Fruit fly (Drosophila melanogaster): ENCODE results near the gene crn.

The crn gene

dm6 chrX:2274704-2275199, 25.0 kb upstream of the crn start, which contains the start of gene Grp170 (continued):
- peak; percentile 34 for TF ChIP-seq nmo (GFP tag; optimal IDR thresholded peaks at IDR 0.05)
- no peak for TF ChIP-seq NC2β (GFP tag; optimal IDR thresholded peaks at IDR 0.05)
- no peak for TF ChIP-seq cwo (GFP tag; optimal IDR thresholded peaks at IDR 0.05)
- TF ChIP-seq CG30431 (GFP tag; optimal IDR thresholded peaks at IDR 0.05): no peak
- no peak for TF ChIP-seq Blimp-1 (GFP tag; optimal IDR thresholded peaks at IDR 0.05)
- TF ChIP-seq psq (GFP tag; optimal IDR thresholded peaks at IDR 0.05): no peak
- TF ChIP-seq grau (tag; optimal IDR thresholded peaks at IDR 0.05): peak; percentile 8
- TF ChIP-seq CG8388 (GFP tag; optimal IDR thresholded peaks at IDR 0.05): no peak
- no peak for TF ChIP-seq Dbx (GFP tag; IDR thresholded peaks at IDR 0.05)
- TF ChIP-seq CG7963 (GFP tag; IDR thresholded peaks at IDR 0.05; ENCODE audit: partially characterized antibody): peak; percentile 85
- no peak for TF ChIP-seq CG8765 (GFP tag; IDR thresholded peaks at IDR 0.05)
- TF ChIP-seq CG2116 (GFP tag; optimal IDR thresholded peaks at IDR 0.05): peak; percentile 91
- TF ChIP-seq Sox100B (GFP tag; optimal IDR thresholded peaks at IDR 0.05): no peak
- no peak for TF ChIP-seq D19B (GFP tag; optimal IDR thresholded peaks at IDR 0.05)
- TF ChIP-seq CG9817 (tag; optimal IDR thresholded peaks at IDR 0.05): no peak
- peak; percentile 39 for TF ChIP-seq caup (GFP tag; optimal IDR thresholded peaks at IDR 0.05; ENCODE audit: severe bottlenecking)
- TF ChIP-seq hbn (GFP tag; IDR thresholded peaks at IDR 0.05; ENCODE audit: partially characterized antibody): peak; percentile 84
- peak; percentile 34 for TF ChIP-seq Fer1 (GFP tag; optimal IDR thresholded peaks at IDR 0.05)
- TF ChIP-seq CG14050 (GFP tag; IDR thresholded peaks at IDR 0.05): no peak
- no peak for TF ChIP-seq fd102C (GFP tag; optimal IDR thresholded peaks at IDR 0.05)
- no peak for TF ChIP-seq Awh (GFP tag; IDR thresholded peaks at IDR 0.05)
- peak; percentile 98 for TF ChIP-seq E2f2 (GFP tag; IDR thresholded peaks at IDR 0.05)
- TF ChIP-seq CG2875 (GFP tag; optimal IDR thresholded peaks at IDR 0.05): no peak
- no peak for TF ChIP-seq Lpt (GFP tag; optimal IDR thresholded peaks at IDR 0.05)
- no peak for TF ChIP-seq Hr39 (optimal IDR thresholded peaks at IDR 0.05)
- TF ChIP-seq tna (GFP tag; IDR thresholded peaks at IDR 0.05; ENCODE audit: partially characterized antibody): peak; percentile 86
- TF ChIP-seq Mes4 (GFP tag; optimal IDR thresholded peaks at IDR 0.05): no peak
- TF ChIP-seq CG2120 (GFP tag; optimal IDR thresholded peaks at IDR 0.05): no peak
- TF ChIP-seq pb (GFP tag; optimal IDR thresholded peaks at IDR 0.05): no peak
- no peak for TF ChIP-seq CG33213 (GFP tag; optimal IDR thresholded peaks at IDR 0.05)
- TF ChIP-seq bowl (GFP tag; IDR thresholded peaks at IDR 0.05): no peak
- TF ChIP-seq CG7987 (GFP tag; optimal IDR thresholded peaks at IDR 0.05): peak; percentile 19
- TF ChIP-seq ham (GFP tag; IDR thresholded peaks at IDR 0.05): no peak
- TF ChIP-seq CG13894 (tag; optimal IDR thresholded peaks at IDR 0.05): peak; percentile 35
- TF ChIP-seq CHES-1-like (GFP tag; optimal IDR thresholded peaks at IDR 0.05): peak; percentile 22
- TF ChIP-seq CG16779 (GFP tag; IDR thresholded peaks at IDR 0.05): no peak
- no peak for TF ChIP-seq Hr78 (GFP tag; optimal IDR thresholded peaks at IDR 0.05)
- TF ChIP-seq br (optimal IDR thresholded peaks at IDR 0.05): no peak
- TF ChIP-seq CG34224 (GFP tag; IDR thresholded peaks at IDR 0.05; ENCODE audit: partially characterized antibody): peak; percentile 79
- TF ChIP-seq CG11398 (GFP tag; optimal IDR thresholded peaks at IDR 0.05): no peak
- no peak for TF ChIP-seq CG10274 (GFP tag; optimal IDR thresholded peaks at IDR 0.05)
- TF ChIP-seq prd (optimal IDR thresholded peaks at IDR 0.05): no peak
- no peak for TF ChIP-seq prd (GFP tag; IDR thresholded peaks at IDR 0.05)
- TF ChIP-seq slou (GFP tag; optimal IDR thresholded peaks at IDR 0.05): no peak
- no peak for TF ChIP-seq slp2 (GFP tag; optimal IDR thresholded peaks at IDR 0.05)
- no peak for TF ChIP-seq CG7372 (GFP tag; IDR thresholded peaks at IDR 0.05)
- no peak for TF ChIP-seq CG11504 (tag; optimal IDR thresholded peaks at IDR 0.05)
- TF ChIP-seq CG14710 (tag; optimal IDR thresholded peaks at IDR 0.05): peak; percentile 66
- TF ChIP-seq esg (GFP tag; conservative IDR thresholded peaks at IDR 0.05): no peak
- TF ChIP-seq hb (GFP tag; IDR thresholded peaks at IDR 0.05; ENCODE audit: partially characterized antibody): peak; percentile 88
- TF ChIP-seq sqz (GFP tag; optimal IDR thresholded peaks at IDR 0.05): peak; percentile 45
